Worm (Caenorhabditis elegans): Measurements from ENCODE around the gene apc-10.

DNA sequence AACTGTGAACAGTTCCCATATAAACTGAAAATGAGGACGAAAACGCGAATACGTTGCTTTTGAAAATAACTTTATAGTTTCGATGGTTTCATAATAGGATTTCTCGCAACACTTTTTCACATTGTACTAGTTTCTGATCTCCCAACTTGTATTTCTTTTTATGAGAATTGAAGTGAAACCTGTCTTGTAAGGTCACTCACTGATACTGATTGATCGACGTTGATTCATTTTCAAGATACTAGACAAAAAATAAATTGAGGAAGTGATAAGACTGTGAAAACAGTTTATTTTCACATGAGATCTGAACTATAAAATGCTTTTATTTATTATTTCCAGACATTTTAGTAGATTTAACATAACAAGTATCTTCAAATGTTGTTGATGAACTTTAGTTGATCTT is 38.7 kb downstream of the apc-10 start:
- TF ChIP-seq dao-5 (tag; optimal IDR thresholded peaks at IDR 0.05) (no peak), him-1 (tag; optimal IDR thresholded peaks at IDR 0.05) (no peak)
